Worm (Caenorhabditis elegans): ENCODE data around the gene mtrf-1L.
A peak's percentile ranks its signal among the peaks of the same experiment; 100 is the strongest.

The mtrf-1L gene

DNA sequence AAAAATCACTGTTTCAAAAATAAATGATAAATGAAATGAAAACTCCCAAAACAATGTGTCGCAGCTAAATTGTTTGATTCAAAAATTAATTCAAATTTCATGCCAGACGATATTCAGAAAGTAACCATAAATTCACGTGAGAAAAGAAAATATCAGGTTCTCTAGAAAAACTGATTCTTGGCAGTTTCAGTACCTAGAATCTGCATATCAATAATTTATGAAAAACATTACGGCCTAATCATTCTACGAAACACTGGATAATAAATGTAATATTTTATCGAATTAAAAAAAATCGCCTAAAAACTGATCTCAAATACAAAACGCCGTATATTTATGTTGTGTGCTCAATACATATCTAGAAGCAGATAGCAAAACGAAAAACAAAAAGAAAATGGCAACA is 13.9 kb downstream of the mtrf-1L start:
- no peak for TF ChIP-seq nhr-237 (tag; optimal IDR thresholded peaks at IDR 0.05)
- TF ChIP-seq nhr-11 (tag; optimal IDR thresholded peaks at IDR 0.05) = peak; percentile 43
- no peak for TF ChIP-seq lin-1 (GFP tag; IDR thresholded peaks at IDR 0.05)

DNA sequence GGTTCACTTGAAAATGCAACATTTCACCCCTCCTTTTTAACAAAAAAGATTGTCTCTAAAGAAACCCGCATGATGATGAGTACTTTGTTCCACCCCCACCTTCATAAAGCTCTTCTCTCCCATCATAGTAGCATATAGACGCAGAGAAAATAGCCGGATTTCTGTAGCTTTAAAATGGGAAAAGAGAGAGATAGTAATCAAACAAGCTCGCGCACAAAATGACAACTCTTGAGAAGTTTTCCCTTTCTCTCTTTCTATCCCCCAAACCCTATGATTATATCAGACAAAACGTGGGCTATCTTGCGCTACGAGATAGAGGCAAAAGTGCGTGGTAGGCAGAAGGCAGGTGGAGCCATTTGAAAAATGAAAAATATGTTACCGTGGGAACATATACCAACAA is 15.6 kb downstream of the mtrf-1L start:
- TF ChIP-seq nhr-10 (tag; optimal IDR thresholded peaks at IDR 0.05) (no peak), unc-62 (GFP tag; optimal IDR thresholded peaks at IDR 0.05 in 1 of 2) (peak in 1 of 2 experiments; percentile 67), unc-62 (tag; optimal IDR thresholded peaks at IDR 0.05) (no peak)

DNA sequence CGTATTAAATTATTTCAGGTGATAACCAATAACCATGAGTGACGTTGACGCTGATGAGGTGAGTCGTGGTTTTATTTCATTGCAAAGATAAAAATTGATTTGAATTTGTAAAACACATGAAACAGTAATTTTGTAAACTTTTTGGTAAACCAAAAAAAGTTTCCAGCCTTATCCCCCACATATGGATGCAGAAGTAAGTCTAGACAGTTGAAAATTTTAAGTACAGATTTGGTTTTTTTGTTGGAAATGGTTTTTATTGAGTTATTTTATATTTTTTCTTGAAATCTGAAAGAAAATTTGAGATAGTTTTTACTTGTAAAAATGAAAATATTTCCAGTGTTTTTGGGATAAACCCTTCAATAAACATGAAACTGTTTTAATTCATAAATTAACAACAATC is 17.6 kb downstream of the mtrf-1L start, which contains the start of gene tni-4:
TSS of gene tni-4 (plus strand) at position 19 of the 400 bp plus-strand sequence.
- TF ChIP-seq unc-62 (GFP tag; optimal IDR thresholded peaks at IDR 0.05 in 1 of 2) (peak in 1 of 2 experiments; percentile 92), unc-62 (tag; optimal IDR thresholded peaks at IDR 0.05) (no peak), daf-8 (GFP tag; IDR thresholded peaks at IDR 0.05) (no peak)

DNA sequence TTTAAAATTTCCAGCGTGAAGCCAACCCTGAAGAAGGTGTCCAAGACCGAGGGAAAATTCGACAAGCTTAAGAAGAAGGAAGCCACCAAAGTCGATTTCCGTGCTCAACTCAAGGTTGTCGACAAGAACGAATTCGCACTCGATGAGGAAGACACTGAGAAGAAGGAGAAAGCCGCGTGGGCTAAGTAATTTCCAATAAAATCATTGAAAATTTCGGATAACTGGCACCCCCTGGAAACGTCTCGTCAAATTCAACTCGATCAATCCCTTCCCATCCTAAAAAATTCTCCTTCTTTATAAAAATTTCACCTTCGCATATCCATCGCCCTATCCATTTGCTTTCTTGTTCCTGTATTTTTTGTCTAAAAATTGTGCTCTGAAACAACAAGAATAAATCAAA is 19.8 kb downstream of the mtrf-1L start:
- 0 out of 2 replicates have a peak, but pooled peaks have one; percentile 20 for TF ChIP-seq snpc-1.2 (GFP tag; IDR thresholded peaks at IDR 0.05)
- no peak for TF ChIP-seq zip-2 (tag; optimal IDR thresholded peaks at IDR 0.05)
- no peak for TF ChIP-seq nhr-111 (GFP tag; optimal IDR thresholded peaks at IDR 0.05)
- no peak for TF ChIP-seq nhr-102 (tag; optimal IDR thresholded peaks at IDR 0.05)
- no peak for TF ChIP-seq daf-19 (GFP tag; conservative IDR thresholded peaks at IDR 0.05)
- TF ChIP-seq D1046.2 (GFP tag; IDR thresholded peaks at IDR 0.05) = no peak
- TF ChIP-seq mep-1 (tag; optimal IDR thresholded peaks at IDR 0.05) = no peak

DNA sequence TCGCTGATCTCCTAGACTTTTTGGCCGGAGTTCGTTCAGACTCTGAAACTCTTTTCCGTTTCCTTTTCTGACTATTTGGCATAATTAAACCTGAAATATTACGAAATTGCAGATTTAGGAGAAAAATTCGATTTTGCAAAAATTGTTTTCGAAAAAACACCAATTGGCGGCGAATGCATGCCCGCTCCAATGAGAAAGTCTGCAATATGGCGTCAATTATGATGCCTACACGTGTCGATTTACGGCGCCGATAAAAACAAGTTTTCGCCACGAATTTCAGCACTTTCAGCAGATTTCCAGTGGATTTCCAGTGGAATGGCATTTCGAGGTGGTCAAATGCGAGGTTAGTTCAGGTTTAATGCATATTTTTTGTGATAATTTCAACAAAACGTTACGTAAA is 22.4 kb downstream of the mtrf-1L start, which contains the start of the genes Y59E9AL.36 and nbet-1:
TSS of gene Y59E9AL.36 (minus strand) at position 92 of the 400 bp plus-strand sequence.
TSS of gene nbet-1 (plus strand) at position 112 of the 400 bp plus-strand sequence.
- no peak for TF ChIP-seq ztf-11 (tag; optimal IDR thresholded peaks at IDR 0.05)
- TF ChIP-seq spr-1 (tag; optimal IDR thresholded peaks at IDR 0.05) = no peak
- TF ChIP-seq ceh-28 (tag; optimal IDR thresholded peaks at IDR 0.05) = no peak
- TF ChIP-seq nhr-25 (tag; optimal IDR thresholded peaks at IDR 0.05; ENCODE audit: borderline replicate concordance, insufficient read depth) = peak; percentile 27
- no peak for TF ChIP-seq ztf-7 (tag; optimal IDR thresholded peaks at IDR 0.05)
- TF ChIP-seq mxl-3 (GFP tag; optimal IDR thresholded peaks at IDR 0.05) = peak; percentile 77
- TF ChIP-seq zip-2 (tag; optimal IDR thresholded peaks at IDR 0.05) = no peak
- no peak for TF ChIP-seq nhr-237 (tag; optimal IDR thresholded peaks at IDR 0.05)
- TF ChIP-seq unc-62 (GFP tag; optimal IDR thresholded peaks at IDR 0.05 in 1 of 2) = peak in 1 of 2 experiments; percentile 57
- no peak for TF ChIP-seq unc-62 (tag; optimal IDR thresholded peaks at IDR 0.05)
- no peak for TF ChIP-seq Y105C5A.15 (GFP tag; IDR thresholded peaks at IDR 0.05)
- peak; percentile 5 for TF ChIP-seq pqm-1 (tag; optimal IDR thresholded peaks at IDR 0.05)
- TF ChIP-seq lim-7 (GFP tag; IDR thresholded peaks at IDR 0.05) = no peak
- TF ChIP-seq mxl-2 (GFP tag; conservative IDR thresholded peaks at IDR 0.05) = no peak
- TF ChIP-seq egl-43 (GFP tag; IDR thresholded peaks at IDR 0.05) = no peak
- TF ChIP-seq R02D3.7 (tag; optimal IDR thresholded peaks at IDR 0.05) = peak; percentile 94
- peak; percentile 94 for TF ChIP-seq nhr-11 (tag; optimal IDR thresholded peaks at IDR 0.05)
- no peak for TF ChIP-seq aha-1 (tag)
- TF ChIP-seq hmg-1.1 (GFP tag; IDR thresholded peaks at IDR 0.05) = peak; percentile 66; the same call in 1 of the 2 replicates
- TF ChIP-seq dpl-1 (GFP tag; optimal IDR thresholded peaks at IDR 0.05) = peak; percentile 83
- TF ChIP-seq lsy-2 (tag; optimal IDR thresholded peaks at IDR 0.05) = peak; percentile 25 to 81
- no peak for TF ChIP-seq nhr-48 (tag; optimal IDR thresholded peaks at IDR 0.05)
- TF ChIP-seq Y5F2A.4 (GFP tag; optimal IDR thresholded peaks at IDR 0.05) = no peak
- TF ChIP-seq daf-19 (GFP tag; conservative IDR thresholded peaks at IDR 0.05) = no peak
- TF ChIP-seq lin-15B (tag; optimal IDR thresholded peaks at IDR 0.05) = peak; percentile 84
- TF ChIP-seq cey-2 (tag; optimal IDR thresholded peaks at IDR 0.05; ENCODE audit: borderline replicate concordance, insufficient read depth) = no peak
- peak; percentile 86 for TF ChIP-seq mes-2 (tag; optimal IDR thresholded peaks at IDR 0.05; ENCODE audit: poor library complexity, severe bottlenecking)
- TF ChIP-seq duxl-1 (tag; optimal IDR thresholded peaks at IDR 0.05; ENCODE audit: poor library complexity) = peak; percentile 46
- no peak for TF ChIP-seq aly-2 (tag; optimal IDR thresholded peaks at IDR 0.05)
- TF ChIP-seq mep-1 (tag; optimal IDR thresholded peaks at IDR 0.05) = peak; percentile 76
- no peak for TF ChIP-seq daf-8 (GFP tag; IDR thresholded peaks at IDR 0.05)
- TF ChIP-seq ceh-62 (tag; optimal IDR thresholded peaks at IDR 0.05) = no peak
- TF ChIP-seq nhr-102 (tag; optimal IDR thresholded peaks at IDR 0.05) = peak; percentile 5
- no peak for TF ChIP-seq zfp-2 (tag; optimal IDR thresholded peaks at IDR 0.05)
- TF ChIP-seq nhr-111 (GFP tag; optimal IDR thresholded peaks at IDR 0.05) = no peak
- no peak for TF ChIP-seq tag-97 (GFP tag; IDR thresholded peaks at IDR 0.05)
- no peak for TF ChIP-seq ceh-32 (tag; optimal IDR thresholded peaks at IDR 0.05; ENCODE audit: poor library complexity)
- TF ChIP-seq nhr-76 (tag; optimal IDR thresholded peaks at IDR 0.05) = no peak

Measured in whole organism, L4 larva.